Fruit fly (Drosophila melanogaster): ENCODE measurements around the gene Bet1.

Bet1 gene

DNA sequence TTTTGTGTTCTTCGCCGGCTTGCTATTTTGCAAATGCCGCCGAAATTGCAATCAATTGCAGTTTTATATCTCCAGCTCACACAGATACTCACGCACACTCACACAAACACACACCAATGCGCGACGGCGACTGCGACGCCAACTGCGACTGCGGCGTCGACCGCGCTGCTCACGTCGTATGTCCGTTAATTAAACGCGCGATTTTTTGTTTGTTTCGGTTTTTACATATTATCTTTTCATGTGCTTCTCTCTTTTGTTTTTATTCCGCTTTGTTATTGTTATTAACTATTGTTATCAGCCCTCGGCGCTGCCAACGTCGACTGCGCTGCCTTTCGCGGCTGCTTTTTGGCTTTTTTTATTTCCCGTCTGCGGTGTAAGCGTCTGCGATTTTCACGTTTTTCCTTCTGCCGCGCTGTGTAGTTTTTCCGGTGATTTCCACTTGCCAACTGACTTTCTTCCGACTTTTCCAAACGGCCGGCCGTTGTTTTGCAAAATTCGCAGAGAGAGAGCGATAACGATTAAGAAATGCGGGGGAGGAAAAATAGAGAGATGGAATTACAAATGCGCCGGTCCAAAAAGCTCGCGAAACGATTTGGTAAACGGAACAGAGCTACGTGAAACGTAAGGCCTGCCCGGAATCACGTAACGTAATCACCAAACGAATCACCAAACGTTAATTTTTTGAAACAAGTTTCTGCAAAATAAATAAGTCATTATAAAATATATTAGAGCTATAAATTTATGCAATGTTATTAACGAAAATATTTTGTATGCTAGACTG lies 26.1 kb upstream of the Bet1 start, which contains the start of gene fz2:
TSS of gene fz2 (minus strand) at position 452 of the 781 bp plus-strand sequence.
- no peak for TF ChIP-seq insv (optimal IDR thresholded peaks at IDR 0.05)
- TF ChIP-seq h (optimal IDR thresholded peaks at IDR 0.05), result no peak
- TF ChIP-seq Sin3A (optimal IDR thresholded peaks at IDR 0.05), result no peak
- TF ChIP-seq psq (optimal IDR thresholded peaks at IDR 0.05), result no peak
- no peak for TF ChIP-seq ttk (optimal IDR thresholded peaks at IDR 0.05)
- no peak for TF ChIP-seq Myc (optimal IDR thresholded peaks at IDR 0.05)

dm6 chr3L:19236060-19236459 lies 25.1 kb upstream of the Bet1 start, which contains the start of gene CG33647:
Gene CG33647, plus strand, starts transcription at chr3L:19236360.
- TF ChIP-seq psq (optimal IDR thresholded peaks at IDR 0.05) (no peak), insv (optimal IDR thresholded peaks at IDR 0.05) (no peak), h (optimal IDR thresholded peaks at IDR 0.05) (no peak), Myc (optimal IDR thresholded peaks at IDR 0.05) (no peak), ttk (optimal IDR thresholded peaks at IDR 0.05) (no peak), Sin3A (optimal IDR thresholded peaks at IDR 0.05) (no peak)

dm6 chr3L:19236554-19236953 lies 24.6 kb upstream of the Bet1 start:
- no peak for TF ChIP-seq Myc (optimal IDR thresholded peaks at IDR 0.05)
- TF ChIP-seq h (optimal IDR thresholded peaks at IDR 0.05), result no peak
- no peak for TF ChIP-seq insv (optimal IDR thresholded peaks at IDR 0.05)
- TF ChIP-seq psq (optimal IDR thresholded peaks at IDR 0.05), result no peak
- TF ChIP-seq Sin3A (optimal IDR thresholded peaks at IDR 0.05), result no peak
- no peak for TF ChIP-seq ttk (optimal IDR thresholded peaks at IDR 0.05)

dm6 chr3L:19237780-19238179 lies 23.4 kb upstream of the Bet1 start:
- TF ChIP-seq h (optimal IDR thresholded peaks at IDR 0.05), result no peak
- no peak for TF ChIP-seq Myc (optimal IDR thresholded peaks at IDR 0.05)
- TF ChIP-seq psq (optimal IDR thresholded peaks at IDR 0.05), result no peak
- TF ChIP-seq ttk (optimal IDR thresholded peaks at IDR 0.05), result no peak
- TF ChIP-seq insv (optimal IDR thresholded peaks at IDR 0.05), result no peak

DNA sequence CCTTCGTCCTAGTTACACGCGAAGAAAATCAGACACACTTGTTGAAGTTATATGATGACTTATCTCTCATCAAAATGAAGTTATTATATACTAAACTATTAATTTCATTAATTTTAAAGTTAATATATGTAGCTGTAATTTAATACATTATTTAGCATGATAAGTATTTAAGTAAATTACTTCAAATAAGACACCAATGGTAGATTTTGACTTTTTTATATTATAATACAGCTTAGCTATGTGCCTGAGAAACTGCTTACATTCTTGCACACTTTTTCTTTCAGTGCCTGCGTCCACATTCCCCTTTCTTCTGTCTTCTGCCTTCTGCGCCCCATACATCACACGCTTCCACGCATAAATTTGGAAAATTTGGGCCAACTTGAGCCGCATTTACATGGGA lies 9.6 kb upstream of the Bet1 start:
- TF ChIP-seq ttk (optimal IDR thresholded peaks at IDR 0.05), result no peak
- TF ChIP-seq insv (optimal IDR thresholded peaks at IDR 0.05), result no peak
- no peak for TF ChIP-seq Myc (optimal IDR thresholded peaks at IDR 0.05)
- TF ChIP-seq h (optimal IDR thresholded peaks at IDR 0.05), result no peak
- no peak for TF ChIP-seq psq (optimal IDR thresholded peaks at IDR 0.05)
- no peak for TF ChIP-seq Sin3A (optimal IDR thresholded peaks at IDR 0.05)

dm6 chr3L:19254715-19255428 lies 6.3 kb upstream of the Bet1 start, which contains the start of the genes mRpL21 and rept:
Gene mRpL21, minus strand, starts transcription at chr3L:19255061.
Gene rept, plus strand, starts transcription at chr3L:19255340.
- TF ChIP-seq h (optimal IDR thresholded peaks at IDR 0.05) (no peak), Sin3A (optimal IDR thresholded peaks at IDR 0.05) (no peak), Myc (optimal IDR thresholded peaks at IDR 0.05) (no peak), ttk (optimal IDR thresholded peaks at IDR 0.05) (no peak), psq (optimal IDR thresholded peaks at IDR 0.05) (no peak), insv (optimal IDR thresholded peaks at IDR 0.05) (no peak)

- TF ChIP-seq Myc (optimal IDR thresholded peaks at IDR 0.05) (no peak), insv (optimal IDR thresholded peaks at IDR 0.05) (no peak), h (optimal IDR thresholded peaks at IDR 0.05) (no peak), psq (optimal IDR thresholded peaks at IDR 0.05) (no peak), ttk (optimal IDR thresholded peaks at IDR 0.05) (no peak), Sin3A (optimal IDR thresholded peaks at IDR 0.05) (no peak)
Measured at dm6 chr3L:19258199-19258598, 3.0 kb upstream of the Bet1 start.

dm6 chr3L:19260278-19260803 lies 853 bp upstream of the Bet1 start, which contains the start of gene nes:
Gene nes, minus strand, starts transcription at chr3L:19260679.
- no peak for TF ChIP-seq Myc (optimal IDR thresholded peaks at IDR 0.05)
- no peak for TF ChIP-seq insv (optimal IDR thresholded peaks at IDR 0.05)
- no peak for TF ChIP-seq psq (optimal IDR thresholded peaks at IDR 0.05)
- no peak for TF ChIP-seq Sin3A (optimal IDR thresholded peaks at IDR 0.05)
- no peak for TF ChIP-seq h (optimal IDR thresholded peaks at IDR 0.05)
- no peak for TF ChIP-seq ttk (optimal IDR thresholded peaks at IDR 0.05)

DNA sequence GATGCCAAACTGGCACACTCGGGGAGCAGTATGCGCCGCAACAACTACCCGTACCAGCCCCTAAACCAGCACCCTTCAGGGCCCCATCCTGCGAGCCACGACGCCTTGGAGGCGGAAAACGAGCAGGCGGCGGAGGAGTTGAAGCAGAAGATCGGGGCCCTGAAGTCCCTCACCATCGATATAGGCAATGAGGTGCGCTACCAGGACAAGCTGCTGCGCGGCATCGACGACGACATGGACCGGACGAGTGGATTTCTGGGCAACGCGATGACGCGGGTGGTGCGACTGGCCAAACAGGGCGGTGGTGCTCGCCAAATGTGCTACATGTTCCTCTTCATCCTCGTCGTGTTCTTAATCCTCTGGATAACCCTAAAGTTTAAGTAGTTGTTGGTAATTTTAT lies 526 bp downstream of the Bet1 start:
- TF ChIP-seq h (optimal IDR thresholded peaks at IDR 0.05) (no peak), ttk (optimal IDR thresholded peaks at IDR 0.05) (no peak), insv (optimal IDR thresholded peaks at IDR 0.05) (no peak)

- TF ChIP-seq ttk (optimal IDR thresholded peaks at IDR 0.05) (no peak), Myc (optimal IDR thresholded peaks at IDR 0.05) (no peak), Sin3A (optimal IDR thresholded peaks at IDR 0.05) (no peak), psq (optimal IDR thresholded peaks at IDR 0.05) (no peak), insv (optimal IDR thresholded peaks at IDR 0.05) (no peak), h (optimal IDR thresholded peaks at IDR 0.05) (no peak)
Measured at dm6 chr3L:19263480-19264140, 2.4 kb downstream of the Bet1 start, which contains the start of the genes CG42374 and Mettl5. Gene CG42374, plus strand, starts transcription at chr3L:19263766. Gene Mettl5, plus strand, starts transcription at chr3L:19263766.

dm6 chr3L:19264141-19264487 lies 2.9 kb downstream of the Bet1 start, which contains the start of gene Max:
Gene Max, minus strand, starts transcription at chr3L:19264184.
- TF ChIP-seq Sin3A (optimal IDR thresholded peaks at IDR 0.05), result no peak

dm6 chr3L:19265761-19266160 lies 4.6 kb downstream of the Bet1 start, which contains the start of gene CG45081:
Gene CG45081, plus strand, starts transcription at chr3L:19266061.
- TF ChIP-seq insv (optimal IDR thresholded peaks at IDR 0.05), result no peak
- TF ChIP-seq Myc (optimal IDR thresholded peaks at IDR 0.05), result no peak
- no peak for TF ChIP-seq Sin3A (optimal IDR thresholded peaks at IDR 0.05)
- no peak for TF ChIP-seq psq (optimal IDR thresholded peaks at IDR 0.05)
- no peak for TF ChIP-seq ttk (optimal IDR thresholded peaks at IDR 0.05)
- no peak for TF ChIP-seq h (optimal IDR thresholded peaks at IDR 0.05)

Measured in Kc167 (cell line).